Fruit fly (Drosophila melanogaster) S2 (cell line): ENCODE data around the gene velo.
A peak's percentile ranks its signal among the peaks of the same experiment; 100 is the strongest.

Source experiments
- CG8478 ChIP-seq: fragments of >200 bp; optimal IDR thresholded peaks from 2 replicates; lab custom pipeline; 2018
- CTCF ChIP-seq, 2 experiments: fragments of >200 bp; optimal IDR thresholded peaks; 2 replicates each; lab custom pipeline; 2018

Gene velo

DNA sequence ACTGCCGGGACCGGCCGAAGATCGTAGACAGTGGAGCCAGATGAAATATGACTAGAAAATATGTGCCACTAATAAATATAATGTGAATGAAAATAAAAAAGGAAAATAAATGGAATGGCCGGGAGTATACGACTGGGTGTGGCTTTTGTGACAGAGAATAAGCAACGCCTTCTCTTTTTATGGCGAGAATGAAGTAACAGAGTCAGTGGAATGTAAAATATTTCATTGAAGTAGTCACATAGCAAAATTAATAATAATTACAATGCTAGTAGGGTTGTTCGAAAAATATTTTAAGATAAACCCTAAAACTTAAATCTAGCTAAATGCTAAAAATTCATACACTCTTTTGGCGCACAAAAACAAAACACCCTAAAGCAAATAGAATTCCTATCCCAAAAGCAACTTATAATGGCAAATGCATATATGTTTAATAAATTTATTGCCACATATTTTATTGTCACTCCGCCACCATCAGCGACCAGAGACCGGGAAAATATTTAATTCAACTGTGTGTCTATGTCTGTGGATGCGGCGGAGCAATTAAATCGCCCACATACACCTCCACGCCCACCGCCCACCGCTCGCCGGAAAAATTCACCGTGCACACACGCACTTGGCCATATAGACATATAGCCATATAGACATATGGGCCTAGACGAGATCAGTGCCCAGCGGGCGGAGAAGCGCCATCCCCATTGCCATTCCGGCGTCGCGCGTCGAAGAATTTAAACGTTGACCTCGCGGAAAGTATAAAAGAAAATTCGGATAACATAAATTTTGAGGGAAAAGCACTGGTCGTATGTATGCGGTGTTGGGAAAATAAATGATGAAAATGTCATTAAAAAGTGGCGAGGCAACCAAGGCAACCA is 45.6 kb downstream of the velo start:
- TF ChIP-seq CTCF (optimal IDR thresholded peaks at IDR 0.05; lab: Kevin White, UChicago) (no peak), CG8478 (lab: Kevin White, UChicago) (no peak)

DNA sequence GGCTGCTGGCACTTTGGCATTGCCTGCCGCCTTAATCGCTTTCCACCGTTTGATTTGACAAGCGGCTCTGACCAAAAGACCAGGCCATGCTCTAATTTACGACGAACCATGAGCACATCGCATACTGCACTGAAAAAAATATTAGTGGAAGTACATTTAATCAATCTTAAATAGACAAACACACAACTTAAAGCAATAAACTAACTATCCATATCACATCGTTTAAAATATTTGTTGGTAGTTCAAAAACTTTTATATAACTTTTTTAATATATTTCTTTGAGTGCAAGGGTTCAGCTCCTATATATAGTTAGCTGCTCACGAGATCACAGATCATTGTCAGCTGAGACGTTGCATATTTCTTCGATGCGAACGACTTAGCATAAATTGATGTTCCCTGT is 46.7 kb downstream of the velo start:
- TF ChIP-seq CG8478 (lab: Kevin White, UChicago) (no peak), CTCF (optimal IDR thresholded peaks at IDR 0.05; lab: Kevin White, UChicago) (no peak)

DNA sequence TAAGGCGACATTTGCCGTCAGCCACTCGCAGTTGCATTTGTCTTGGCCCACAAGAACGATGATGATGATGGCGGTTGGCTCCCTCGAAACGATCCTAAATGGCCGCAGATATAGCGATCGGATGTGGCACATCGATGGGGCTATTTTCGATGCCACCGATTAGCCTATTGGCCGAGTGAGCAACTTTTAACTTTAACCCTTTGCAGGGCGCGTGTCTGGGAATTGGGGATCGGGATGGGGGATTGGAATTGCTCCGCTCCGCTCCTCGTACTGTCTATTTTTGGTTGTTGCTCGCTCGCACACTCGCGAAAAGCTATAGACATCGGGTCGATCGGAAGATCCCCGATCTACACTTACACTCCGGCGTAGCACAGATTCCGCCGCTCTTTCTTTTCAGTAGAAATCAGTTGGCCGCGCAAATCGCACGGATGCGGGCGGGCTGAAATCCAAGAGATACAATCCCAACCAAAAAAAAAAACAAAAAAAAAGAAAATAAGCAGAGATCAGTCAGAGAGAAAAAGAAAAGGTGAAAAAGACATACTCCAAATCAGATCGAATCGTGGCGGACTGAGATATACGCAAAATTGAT is 48.0 kb downstream of the velo start, which contains the start of gene CG8519:
Gene CG8519 (plus strand): TSS at position 393 of the 589 bp plus-strand sequence.
- TF ChIP-seq CTCF (optimal IDR thresholded peaks at IDR 0.05; lab: Kevin White, UChicago), result no peak
- no peak for TF ChIP-seq CG8478 (lab: Kevin White, UChicago)

DNA sequence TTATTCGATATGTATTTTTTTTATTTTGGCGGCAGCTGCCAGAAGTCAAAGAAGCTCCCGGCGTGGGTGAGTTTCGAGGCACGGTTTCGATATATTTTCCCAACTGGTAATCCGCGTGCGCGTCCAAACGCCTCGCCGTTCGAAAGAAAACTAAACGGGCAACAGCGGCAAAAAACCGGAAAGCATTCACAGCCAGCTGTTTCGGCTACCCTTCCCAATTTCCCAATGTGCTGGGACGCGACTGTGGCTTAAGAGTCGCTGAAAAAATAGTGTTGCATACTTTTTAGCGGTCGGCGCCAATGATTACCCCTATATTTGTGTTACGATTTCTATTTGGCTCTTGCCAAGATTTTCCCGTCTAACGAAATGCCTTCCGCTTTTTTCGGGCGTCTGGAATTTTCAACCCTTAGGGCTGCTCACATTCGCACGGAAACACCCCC is 49.2 kb downstream of the velo start, which contains the start of gene SP1173:
Gene SP1173 (minus strand): TSS at position 154 of the 440 bp plus-strand sequence.
- TF ChIP-seq CTCF (optimal IDR thresholded peaks at IDR 0.05; lab: Kevin White, UChicago), result peak; percentile 40 to 56
- no peak for TF ChIP-seq CG8478 (lab: Kevin White, UChicago)

DNA sequence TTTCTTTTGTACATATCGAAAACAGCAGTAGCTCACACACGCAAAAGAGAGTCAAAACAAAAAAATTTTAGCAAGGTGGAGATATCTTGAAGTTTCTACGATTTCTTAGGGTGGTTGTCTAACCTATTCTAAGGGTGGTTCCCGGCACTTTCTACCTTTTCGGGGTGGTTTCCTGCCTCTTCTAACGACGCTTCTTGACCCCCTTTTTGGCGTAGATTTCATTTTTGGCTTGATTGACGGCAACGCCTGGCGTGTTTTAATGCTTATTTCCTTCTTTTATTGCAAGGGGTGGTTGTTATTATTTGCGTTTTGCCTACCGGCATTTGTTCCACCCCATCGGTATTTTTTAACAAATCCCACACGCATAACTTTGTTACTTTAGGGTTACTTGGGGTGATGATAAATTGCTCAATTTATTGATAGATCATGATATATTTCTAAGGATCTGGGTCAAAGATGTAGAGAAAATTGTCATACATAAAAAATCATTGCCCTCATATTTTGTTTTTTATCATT is 51.5 kb downstream of the velo start:
- TF ChIP-seq CTCF (optimal IDR thresholded peaks at IDR 0.05; lab: Kevin White, UChicago) (no peak), CG8478 (lab: Kevin White, UChicago) (no peak)

DNA sequence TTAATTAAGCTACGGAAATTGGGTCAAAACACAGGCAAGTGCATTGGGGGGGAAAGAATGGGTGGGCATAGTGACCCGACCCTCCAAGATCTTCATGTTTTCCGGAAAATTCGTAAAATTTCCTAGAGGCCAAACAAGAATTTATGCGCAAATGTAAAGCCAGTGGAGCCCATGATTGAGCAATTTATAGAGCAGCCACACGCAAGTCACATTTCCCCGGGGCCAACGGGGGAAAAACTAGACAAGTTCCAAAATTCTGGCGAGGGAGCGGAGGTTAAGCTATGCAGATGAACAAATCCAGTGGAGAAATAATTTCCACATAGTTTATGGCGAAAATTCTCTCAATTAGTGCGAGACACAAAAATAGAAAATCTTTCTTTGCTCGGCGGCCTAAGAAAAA is 55.2 kb downstream of the velo start:
- TF ChIP-seq CG8478 (lab: Kevin White, UChicago) (no peak), CTCF (optimal IDR thresholded peaks at IDR 0.05; lab: Kevin White, UChicago) (no peak)
